Worm (Caenorhabditis elegans) whole organism, mixed stage, embryonic: ENCODE data around the gene cpg-1.

Experiments
- M03D4.4 ChIP-seq: sonication (generic microtip); optimal IDR thresholded peaks from 2 replicates; lab custom pipeline; 2017; ENCODE audit warnings: mild to moderate bottlenecking, missing genetic modification characterization, missing compliant biosample characterization
- bed-3 ChIP-seq: fragments of 200-800 bp; sonication (Bioruptor generic); optimal IDR thresholded peaks from 3 replicates; lab custom pipeline; 2018; ENCODE audit warnings: mild to moderate bottlenecking, missing genetic modification characterization, moderate library complexity, missing compliant biosample characterization
- blmp-1 ChIP-seq: fragments of 150-350 bp; optimal IDR thresholded peaks from 2 replicates; lab custom pipeline; 2014; ENCODE audit warnings: missing biosample characterization, missing genetic modification characterization
- ceh-39 ChIP-seq: fragments of 150-350 bp; optimal IDR thresholded peaks from 2 replicates; lab custom pipeline; 2014; ENCODE audit warnings: missing biosample characterization, missing genetic modification characterization
- ceh-43 ChIP-seq: fragments of 200-800 bp; sonication (Bioruptor generic); optimal IDR thresholded peaks from 2 replicates; lab custom pipeline; 2018; ENCODE audit warnings: mild to moderate bottlenecking, missing genetic modification characterization, moderate library complexity, missing compliant biosample characterization
- ceh-83 ChIP-seq: fragments of 200-800 bp; sonication (Bioruptor generic); optimal IDR thresholded peaks from 2 replicates; lab custom pipeline; 2018; ENCODE audit warnings: mild to moderate bottlenecking, missing genetic modification characterization, missing compliant biosample characterization
- ces-1 ChIP-seq: fragments of 150-350 bp; optimal IDR thresholded peaks from 2 replicates; lab custom pipeline; 2014; ENCODE audit warnings: missing biosample characterization, missing genetic modification reagents, missing genetic modification characterization
- cnd-1 ChIP-seq: fragments of 200-800 bp; sonication (Bioruptor generic); optimal IDR thresholded peaks from 2 replicates; lab custom pipeline; 2018; ENCODE audit warnings: mild to moderate bottlenecking, missing genetic modification characterization, missing compliant biosample characterization
- drap-1 ChIP-seq: fragments of 200-800 bp; sonication (Bioruptor generic); optimal IDR thresholded peaks from 3 replicates; lab custom pipeline; 2018; ENCODE audit warnings: mild to moderate bottlenecking, missing genetic modification characterization, missing compliant biosample characterization
- elt-1 ChIP-seq: sonication (generic microtip); optimal IDR thresholded peaks from 2 replicates; lab custom pipeline; 2017; ENCODE audit warnings: missing genetic modification characterization, mild to moderate bottlenecking, missing compliant biosample characterization, antibody characterized with exemption, moderate library complexity, borderline replicate concordance; ENCODE audit not compliant: insufficient read depth
- elt-3 ChIP-seq: fragments of 150-350 bp; optimal IDR thresholded peaks from 2 replicates; lab custom pipeline; 2014; ENCODE audit warnings: missing biosample characterization, missing genetic modification characterization
- flh-1 ChIP-seq: fragments of 200-800 bp; sonication (Bioruptor generic); optimal IDR thresholded peaks from 2 replicates; lab custom pipeline; 2018; ENCODE audit warnings: mild to moderate bottlenecking, missing genetic modification characterization, moderate library complexity, missing compliant biosample characterization
- ham-2 ChIP-seq: fragments of 200-800 bp; sonication (Bioruptor generic); optimal IDR thresholded peaks from 2 replicates; lab custom pipeline; 2018; ENCODE audit warnings: mild to moderate bottlenecking, missing genetic modification characterization, missing compliant biosample characterization
- hlh-1 ChIP-seq: fragments of 150-350 bp; optimal IDR thresholded peaks from 2 replicates; lab custom pipeline; 2014; ENCODE audit warnings: missing biosample characterization, missing genetic modification reagents, missing genetic modification characterization
- lin-13 ChIP-seq: fragments of 150-350 bp; optimal IDR thresholded peaks from 2 replicates; lab custom pipeline; 2014; ENCODE audit warnings: missing biosample characterization, missing genetic modification characterization
- lin-32 ChIP-seq: fragments of 200-800 bp; sonication (Bioruptor generic); optimal IDR thresholded peaks from 2 replicates; lab custom pipeline; 2018; ENCODE audit warnings: mild to moderate bottlenecking, missing genetic modification characterization, missing compliant biosample characterization
- lsy-2 ChIP-seq: fragments of 150-350 bp; optimal IDR thresholded peaks from 2 replicates; lab custom pipeline; 2014; ENCODE audit warnings: missing biosample characterization, missing genetic modification characterization
- mab-5 ChIP-seq: fragments of 150-350 bp; optimal IDR thresholded peaks from 2 replicates; lab custom pipeline; 2014; ENCODE audit warnings: missing biosample characterization, missing genetic modification characterization
- mep-1 ChIP-seq: fragments of 150-350 bp; optimal IDR thresholded peaks from 2 replicates; lab custom pipeline; 2017; ENCODE audit warnings: missing biosample characterization, missing genetic modification reagents, missing genetic modification characterization, inconsistent platforms
- mls-2 ChIP-seq: sonication (generic microtip); optimal IDR thresholded peaks from 2 replicates; lab custom pipeline; 2016; ENCODE audit warnings: mild to moderate bottlenecking, missing genetic modification characterization, moderate library complexity, missing compliant biosample characterization
- nhr-12 ChIP-seq: fragments of 150-350 bp; optimal IDR thresholded peaks from 2 replicates; lab custom pipeline; 2014; ENCODE audit warnings: missing biosample characterization, missing genetic modification characterization
- nhr-2 ChIP-seq: fragments of 150-350 bp; optimal IDR thresholded peaks from 2 replicates; lab custom pipeline; 2014; ENCODE audit warnings: missing biosample characterization, missing genetic modification characterization
- nhr-237 ChIP-seq: fragments of 150-350 bp; optimal IDR thresholded peaks from 2 replicates; lab custom pipeline; 2014; ENCODE audit warnings: missing biosample characterization, missing genetic modification characterization
- nhr-28 ChIP-seq: fragments of 150-350 bp; optimal IDR thresholded peaks from 2 replicates; lab custom pipeline; 2014; ENCODE audit warnings: missing biosample characterization, missing genetic modification characterization
- nhr-76 ChIP-seq: sonication (generic microtip); optimal IDR thresholded peaks from 2 replicates; lab custom pipeline; 2017; ENCODE audit warnings: missing biosample characterization, missing genetic modification characterization
- pha-4 ChIP-seq: fragments of 150-350 bp; optimal IDR thresholded peaks from 2 replicates; lab custom pipeline; 2018; ENCODE audit warnings: missing biosample characterization, missing genetic modification reagents, missing genetic modification characterization
- sem-2 ChIP-seq: fragments of 200-800 bp; sonication (Bioruptor generic); optimal IDR thresholded peaks from 2 replicates; lab custom pipeline; 2018; ENCODE audit warnings: mild to moderate bottlenecking, missing genetic modification characterization, missing compliant biosample characterization
- snpc-4 ChIP-seq: fragments of 150-350 bp; optimal IDR thresholded peaks from 2 replicates; lab custom pipeline; 2014; ENCODE audit warnings: missing biosample characterization, missing genetic modification characterization
- sptf-1 ChIP-seq: sonication (generic microtip); optimal IDR thresholded peaks from 2 replicates; lab custom pipeline; 2017; ENCODE audit warnings: mild to moderate bottlenecking, missing genetic modification characterization, moderate library complexity, missing compliant biosample characterization
- tbx-8 ChIP-seq: fragments of 200-800 bp; sonication (Bioruptor generic); optimal IDR thresholded peaks from 2 replicates; lab custom pipeline; 2018; ENCODE audit warnings: mild to moderate bottlenecking, missing genetic modification characterization, moderate library complexity, missing compliant biosample characterization
- unc-120 ChIP-seq: sonication (generic microtip); optimal IDR thresholded peaks from 2 replicates; lab custom pipeline; 2017; ENCODE audit warnings: missing genetic modification characterization, missing compliant biosample characterization; ENCODE audit not compliant: poor library complexity, severe bottlenecking
- unc-39 ChIP-seq: fragments of 150-350 bp; optimal IDR thresholded peaks from 2 replicates; lab custom pipeline; 2014; ENCODE audit warnings: missing biosample characterization, missing genetic modification characterization
- unc-62 ChIP-seq: fragments of 150-350 bp; optimal IDR thresholded peaks from 2 replicates; lab custom pipeline; 2014; ENCODE audit warnings: missing biosample characterization, missing genetic modification reagents, missing genetic modification characterization
- zip-8 ChIP-seq: fragments of 150-350 bp; optimal IDR thresholded peaks from 2 replicates; lab custom pipeline; 2014; ENCODE audit warnings: missing biosample characterization, missing genetic modification characterization
- ztf-11 ChIP-seq: fragments of 150-350 bp; optimal IDR thresholded peaks from 2 replicates; lab custom pipeline; 2014; ENCODE audit warnings: missing biosample characterization, missing genetic modification characterization

Gene cpg-1

ce11 chrIII:4467277-4467676 lies 21.9 kb upstream of the cpg-1 start, which contains the start of gene ndg-4:
ndg-4 (minus strand) TSS chrIII:4467377.
- no peak for TF ChIP-seq zip-8 (tag; lab: Kevin White, UChicago)
- TF ChIP-seq blmp-1 (tag; lab: Kevin White, UChicago): no peak
- no peak for TF ChIP-seq nhr-2 (tag; lab: Kevin White, UChicago)
- TF ChIP-seq, all 35 proteins: peak for 0

ce11 chrIII:4468390-4468789 lies 20.8 kb upstream of the cpg-1 start:
- TF ChIP-seq ceh-83 (no peak), nhr-237 (tag; lab: Kevin White, UChicago) (no peak), zip-8 (tag; lab: Kevin White, UChicago) (no peak)
- TF ChIP-seq, all 35 proteins: peak for 0

- TF ChIP-seq nhr-2 (tag; lab: Kevin White, UChicago): peak; percentile 25
- TF ChIP-seq tbx-8 (GFP tag; lab: Kevin White, UChicago): no peak
These were observed 20.3 kb upstream of the cpg-1 start, which contains the start of gene mstr-2 for ce11 chrIII:4468812-4469211. mstr-2 (plus strand) TSS chrIII:4469112.

- TF ChIP-seq lin-32 (peak; percentile 83), unc-120 (peak; percentile 85), snpc-4 (tag; lab: Kevin White, UChicago) (no peak), ceh-83 (peak; percentile 97), mls-2 (tag; lab: Kevin White, UChicago) (peak; percentile 96), elt-1 (tag; lab: Kevin White, UChicago) (no peak), sem-2 (peak; percentile 90), nhr-12 (peak; percentile 54), ceh-39 (tag; lab: Kevin White, UChicago) (peak; percentile 52), sptf-1 (tag; lab: Kevin White, UChicago) (peak; percentile 96), drap-1 (GFP tag; lab: Kevin White, UChicago) (peak; percentile 90), ham-2 (GFP tag; lab: Kevin White, UChicago) (peak; percentile 78), tbx-8 (GFP tag; lab: Kevin White, UChicago) (peak; percentile 82), nhr-237 (tag; lab: Kevin White, UChicago) (no peak), nhr-2 (tag; lab: Kevin White, UChicago) (peak; percentile 20), ceh-43 (GFP tag; lab: Kevin White, UChicago) (peak; percentile 85), nhr-76 (no peak), lsy-2 (tag; lab: Kevin White, UChicago) (peak; percentile 45), unc-62 (GFP tag; lab: Kevin White, UChicago) (peak; percentile 10), elt-3 (tag; lab: Kevin White, UChicago) (no peak), bed-3 (peak; percentile 81), ztf-11 (tag; lab: Kevin White, UChicago) (peak; percentile 16), mep-1 (peak; percentile 73), cnd-1 (peak; percentile 95), flh-1 (peak; percentile 76), M03D4.4 (tag; lab: Kevin White, UChicago) (peak; percentile 94), pha-4 (tag; lab: Kevin White, UChicago) (peak; percentile 37), nhr-28 (no peak), mab-5 (no peak), unc-39 (tag; lab: Kevin White, UChicago) (peak; percentile 40), hlh-1 (tag; lab: Kevin White, UChicago) (peak; percentile 20), ces-1 (GFP tag; lab: Kevin White, UChicago) (peak; percentile 17), zip-8 (tag; lab: Kevin White, UChicago) (no peak), lin-13 (peak; percentile 30), blmp-1 (tag; lab: Kevin White, UChicago) (no peak)
These were observed 18.4 kb upstream of the cpg-1 start for ce11 chrIII:4470793-4471192.

- TF ChIP-seq lin-13: no peak
- TF ChIP-seq ceh-43 (GFP tag; lab: Kevin White, UChicago): no peak
- TF ChIP-seq pha-4 (tag; lab: Kevin White, UChicago): no peak
- TF ChIP-seq flh-1: no peak
- no peak for TF ChIP-seq M03D4.4 (tag; lab: Kevin White, UChicago)
- no peak for TF ChIP-seq nhr-12
- TF ChIP-seq unc-62 (GFP tag; lab: Kevin White, UChicago): no peak
- no peak for TF ChIP-seq unc-39 (tag; lab: Kevin White, UChicago)
- TF ChIP-seq blmp-1 (tag; lab: Kevin White, UChicago): no peak
- no peak for TF ChIP-seq sptf-1 (tag; lab: Kevin White, UChicago)
- no peak for TF ChIP-seq ztf-11 (tag; lab: Kevin White, UChicago)
- TF ChIP-seq mab-5: no peak
- no peak for TF ChIP-seq tbx-8 (GFP tag; lab: Kevin White, UChicago)
- no peak for TF ChIP-seq ces-1 (GFP tag; lab: Kevin White, UChicago)
- no peak for TF ChIP-seq cnd-1
- no peak for TF ChIP-seq unc-120
These were observed 14.3 kb upstream of the cpg-1 start, which contains the start of gene ifet-1 for ce11 chrIII:4474908-4475307. ifet-1 (minus strand) TSS chrIII:4475150.
